Worm (Caenorhabditis elegans): ENCODE measurements around the gene unc-39.
A peak's percentile ranks its signal among the peaks of the same experiment; 100 is the strongest.

unc-39 gene

ce11 chrV:14336655-14337054 is 36.2 kb upstream of the unc-39 start, which contains the start of gene srm-6:
TSS of gene srm-6 (plus strand) at chrV:14336955.
- TF ChIP-seq bed-1 (GFP tag; IDR thresholded peaks at IDR 0.05) (no peak), rpc-1 (optimal IDR thresholded peaks at IDR 0.05) (no peak), rpc-1 (tag; optimal IDR thresholded peaks at IDR 0.05) (no peak), lin-26 (GFP tag; IDR thresholded peaks at IDR 0.05) (no peak), F33H1.4 (GFP tag; IDR thresholded peaks at IDR 0.05) (no peak), pbrm-1 (GFP tag; IDR thresholded peaks at IDR 0.05) (no peak), Y56A3A.18 (GFP tag; IDR thresholded peaks at IDR 0.05) (no peak), sea-2 (GFP tag; IDR thresholded peaks at IDR 0.05) (no peak)

- TF ChIP-seq K12H6.12 (tag; optimal IDR thresholded peaks at IDR 0.05): no peak
- TF ChIP-seq Y95B8A.8 (GFP tag; IDR thresholded peaks at IDR 0.05): no peak
- no peak for TF ChIP-seq nhr-27 (tag; optimal IDR thresholded peaks at IDR 0.05)
- TF ChIP-seq chd-7 (tag; optimal IDR thresholded peaks at IDR 0.05): no peak
- TF ChIP-seq tbx-9 (tag; optimal IDR thresholded peaks at IDR 0.05; ENCODE audit: borderline replicate concordance): no peak
- no peak for TF ChIP-seq F57A8.1 (GFP tag; optimal IDR thresholded peaks at IDR 0.05)
- TF ChIP-seq B0336.3 (GFP tag; IDR thresholded peaks at IDR 0.05): no peak
- TF ChIP-seq Y53F4B.3 (GFP tag; IDR thresholded peaks at IDR 0.05): no peak
- TF ChIP-seq hsf-1 (GFP tag; IDR thresholded peaks at IDR 0.05): no peak
- TF ChIP-seq F57C9.4 (tag; optimal IDR thresholded peaks at IDR 0.05): no peak
- no peak for TF ChIP-seq tbp1 (GFP tag; optimal IDR thresholded peaks at IDR 0.05)
- no peak for TF ChIP-seq fkh-3 (tag; optimal IDR thresholded peaks at IDR 0.05)
- TF ChIP-seq ceh-27 (GFP tag; optimal IDR thresholded peaks at IDR 0.05): no peak
- TF ChIP-seq xnd-1 (tag; optimal IDR thresholded peaks at IDR 0.05): no peak
- no peak for TF ChIP-seq nfya-2 (GFP tag; IDR thresholded peaks at IDR 0.05)
- no peak for TF ChIP-seq nfyb-1 (GFP tag; IDR thresholded peaks at IDR 0.05)
- TF ChIP-seq lag-1 (GFP tag; IDR thresholded peaks at IDR 0.05): no peak
- TF ChIP-seq dpff-1 (tag; optimal IDR thresholded peaks at IDR 0.05): no peak
- no peak for TF ChIP-seq atf-7 (tag; optimal IDR thresholded peaks at IDR 0.05)
Observed at ce11 chrV:14341672-14342071, 31.2 kb upstream of the unc-39 start, which contains the start of gene F47B8.10. TSS of gene F47B8.10 (plus strand) at chrV:14341972.

ce11 chrV:14347234-14347826 is 25.5 kb upstream of the unc-39 start, which contains the start of gene cept-2:
TSS of gene cept-2 (plus strand) at chrV:14347766.
- TF ChIP-seq D2030.7 (GFP tag; IDR thresholded peaks at IDR 0.05) (peak; percentile 27; the same call in 1 of the 2 replicates), akir-1 (GFP tag; optimal IDR thresholded peaks at IDR 0.05) (peak; percentile 24), egl-18 (GFP tag; IDR thresholded peaks at IDR 0.05) (0 out of 2 replicates have a peak, but pooled peaks have one; percentile 61), Y95B8A.8 (GFP tag; IDR thresholded peaks at IDR 0.05) (0 out of 2 replicates have a peak, but pooled peaks have one; percentile 31), rcor-1 (GFP tag; IDR thresholded peaks at IDR 0.05) (peak; percentile 69), mcd-1 (GFP tag; IDR thresholded peaks at IDR 0.05) (peak; percentile 98), nhr-179 (tag; optimal IDR thresholded peaks at IDR 0.05) (no peak), somi-1 (GFP tag; optimal IDR thresholded peaks at IDR 0.05) (peak; percentile 57), nhr-120 (GFP tag; IDR thresholded peaks at IDR 0.05) (no peak), aptf-2 (GFP tag; conservative IDR thresholded peaks at IDR 0.05) (no peak), him-1 (tag; optimal IDR thresholded peaks at IDR 0.05) (peak; percentile 36), bed-2 (GFP tag; IDR thresholded peaks at IDR 0.05) (0 out of 2 replicates have a peak, but pooled peaks have one; percentile 25), nhr-80 (tag; optimal IDR thresholded peaks at IDR 0.05) (peak; percentile 54), hmg-1.2 (GFP tag; IDR thresholded peaks at IDR 0.05) (peak; percentile 62), let-526 (GFP tag; IDR thresholded peaks at IDR 0.05) (0 out of 2 replicates have a peak, but pooled peaks have one; percentile 20), tlf-1 (GFP tag; optimal IDR thresholded peaks at IDR 0.05) (peak; percentile 66), snpc-1.1 (tag; optimal IDR thresholded peaks at IDR 0.05; ENCODE audit: insufficient read depth) (peak; percentile 45), bed-1 (GFP tag; IDR thresholded peaks at IDR 0.05) (no peak), nfyb-1 (GFP tag; IDR thresholded peaks at IDR 0.05) (peak; percentile 67), ztf-3 (GFP tag; optimal IDR thresholded peaks at IDR 0.05) (no peak), ztf-22 (GFP tag; optimal IDR thresholded peaks at IDR 0.05) (no peak), lir-1 (GFP tag; conservative IDR thresholded peaks at IDR 0.05) (peak; percentile 68), rec-8 (tag; optimal IDR thresholded peaks at IDR 0.05) (no peak)

Measured in whole organism, young adult.